Fruit fly (Drosophila melanogaster): ENCODE data around the gene AstA.

DNA sequence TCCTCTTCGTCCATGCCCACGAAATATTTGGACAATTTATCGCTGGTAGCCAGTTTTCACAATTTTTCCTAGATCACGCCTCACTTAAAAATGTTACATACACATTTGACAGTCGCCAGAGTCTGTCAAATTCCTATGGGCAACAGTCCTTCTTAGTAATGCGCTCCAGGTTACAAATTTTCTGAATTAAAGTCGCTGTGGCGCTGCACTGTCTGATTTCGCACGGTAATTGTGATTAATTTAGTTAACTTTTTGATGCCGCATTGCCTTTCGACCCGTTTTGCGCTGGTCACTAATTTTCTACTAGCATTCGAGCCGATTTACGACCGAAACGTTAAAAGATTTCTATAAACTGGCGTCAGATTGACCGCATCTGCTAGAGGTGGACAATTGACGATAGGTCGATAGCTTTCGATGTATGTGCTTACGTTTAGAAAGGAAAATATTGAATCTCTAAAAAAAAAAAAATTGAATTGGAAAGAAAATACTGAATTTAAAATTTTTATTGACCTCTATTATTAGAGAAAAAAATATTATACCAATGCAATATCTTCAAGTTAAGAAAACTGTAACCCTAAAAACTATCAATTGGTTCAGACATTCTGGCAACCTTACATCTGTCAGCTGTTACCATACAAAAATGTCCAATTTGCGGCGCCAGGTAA, 48.9 kb upstream of the AstA start, which contains the start of the genes lili and CG34150:
- TF ChIP-seq usp (GFP tag; optimal IDR thresholded peaks at IDR 0.05) (no peak), CG8478 (optimal IDR thresholded peaks at IDR 0.05) (no peak), Dll (optimal IDR thresholded peaks at IDR 0.05) (no peak)
